Fruit fly (Drosophila melanogaster): ENCODE data around the gene CG7567.

Gene CG7567

DNA sequence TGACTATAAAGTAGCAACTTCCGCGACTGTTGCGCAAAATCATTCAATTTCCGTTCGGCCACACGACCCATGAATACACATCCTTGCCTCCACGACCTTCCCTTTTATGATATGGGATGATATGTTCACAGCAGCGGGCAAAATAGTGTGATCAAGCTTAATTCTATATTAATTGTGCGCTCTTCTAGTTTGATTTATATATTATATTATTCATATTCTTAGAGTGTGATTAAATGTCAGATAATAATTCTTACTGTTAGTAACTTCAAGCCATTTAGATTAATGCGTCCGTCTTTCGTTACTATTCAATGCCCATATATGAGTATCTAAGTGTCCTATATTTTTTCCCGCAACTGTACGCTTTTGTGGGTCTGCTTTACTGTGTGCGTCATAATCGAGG lies 6.5 kb downstream of the CG7567 start (continued):
- TF ChIP-seq CG10979 (tag; optimal IDR thresholded peaks at IDR 0.05): peak; percentile 75
- TF ChIP-seq unpg (GFP tag; optimal IDR thresholded peaks at IDR 0.05): peak; percentile 39
- TF ChIP-seq Sox100B (GFP tag; optimal IDR thresholded peaks at IDR 0.05): peak; percentile 50
- no peak for TF ChIP-seq CG31224 (GFP tag; IDR thresholded peaks at IDR 0.05)
- TF ChIP-seq peb (GFP tag; IDR thresholded peaks at IDR 0.05): no peak
- no peak for TF ChIP-seq Lpt (GFP tag; optimal IDR thresholded peaks at IDR 0.05)
- peak; percentile 30 for TF ChIP-seq NfI (GFP tag; optimal IDR thresholded peaks at IDR 0.05)
- TF ChIP-seq onecut (GFP tag; IDR thresholded peaks at IDR 0.05): peak; percentile 42
- peak; percentile 73 for TF ChIP-seq CG18262 (tag; optimal IDR thresholded peaks at IDR 0.05)
- TF ChIP-seq CG13424 (tag; optimal IDR thresholded peaks at IDR 0.05): peak; percentile 62
- TF ChIP-seq CG8924 (tag; optimal IDR thresholded peaks at IDR 0.05): peak; percentile 62
- peak; percentile 43; the same call in 1 of the 2 replicates for TF ChIP-seq CG17328 (GFP tag; IDR thresholded peaks at IDR 0.05)
- TF ChIP-seq bcd (GFP tag; optimal IDR thresholded peaks at IDR 0.05): peak; percentile 25
- peak; percentile 60 for TF ChIP-seq CG6254 (GFP tag; optimal IDR thresholded peaks at IDR 0.05)
- no peak for TF ChIP-seq Dll (GFP tag; IDR thresholded peaks at IDR 0.05; ENCODE audit: partially characterized antibody)
- TF ChIP-seq CG3163 (GFP tag; optimal IDR thresholded peaks at IDR 0.05): no peak
- TF ChIP-seq ash1 (GFP tag; optimal IDR thresholded peaks at IDR 0.05): no peak
- TF ChIP-seq crol (GFP tag; IDR thresholded peaks at IDR 0.05): no peak
- TF ChIP-seq NK7.1 (GFP tag; optimal IDR thresholded peaks at IDR 0.05): no peak
- TF ChIP-seq CG4730 (GFP tag; IDR thresholded peaks at IDR 0.05): no peak
- TF ChIP-seq unc-4 (GFP tag; IDR thresholded peaks at IDR 0.05; ENCODE audit: partially characterized antibody): no peak
- TF ChIP-seq Hr51 (GFP tag; optimal IDR thresholded peaks at IDR 0.05): peak in 1 of 2 experiments; percentile 57
- TF ChIP-seq CG15269 (tag; optimal IDR thresholded peaks at IDR 0.05): peak; percentile 44
- no peak for TF ChIP-seq zfh2 (GFP tag; optimal IDR thresholded peaks at IDR 0.05)
- TF ChIP-seq Sry-β (GFP tag; optimal IDR thresholded peaks at IDR 0.05): no peak
- peak in 1 of 3 experiments; percentile 75 for TF ChIP-seq lola (GFP tag; optimal IDR thresholded peaks at IDR 0.05)
- no peak for TF ChIP-seq CG2202 (tag; optimal IDR thresholded peaks at IDR 0.05)
- peak; percentile 6 for TF ChIP-seq Hey (tag; optimal IDR thresholded peaks at IDR 0.05)
- TF ChIP-seq Chrac-16 (GFP tag; optimal IDR thresholded peaks at IDR 0.05): peak; percentile 16
- peak; percentile 55 for TF ChIP-seq CG12391 (tag; optimal IDR thresholded peaks at IDR 0.05)
- TF ChIP-seq CG31441 (GFP tag; IDR thresholded peaks at IDR 0.05): peak; percentile 57
- no peak for TF ChIP-seq sens-2 (GFP tag; IDR thresholded peaks at IDR 0.05)
- TF ChIP-seq fru (optimal IDR thresholded peaks at IDR 0.05): no peak
- TF ChIP-seq prd (optimal IDR thresholded peaks at IDR 0.05): no peak
- 0 out of 3 replicates have a peak, but pooled peaks have one; percentile 18 for TF ChIP-seq prd (GFP tag; IDR thresholded peaks at IDR 0.05)
- TF ChIP-seq CTCF (GFP tag; optimal IDR thresholded peaks at IDR 0.05): no peak
- TF ChIP-seq Oli (tag; optimal IDR thresholded peaks at IDR 0.05): peak; percentile 48
- no peak for TF ChIP-seq ara (GFP tag; IDR thresholded peaks at IDR 0.05)
- TF ChIP-seq CG2678 (tag; optimal IDR thresholded peaks at IDR 0.05): peak; percentile 71
- TF ChIP-seq scrt (GFP tag; optimal IDR thresholded peaks at IDR 0.05): peak; percentile 48
- peak; percentile 53 for TF ChIP-seq Ssrp (tag; optimal IDR thresholded peaks at IDR 0.05)
- peak; percentile 45 for TF ChIP-seq az2 (GFP tag; optimal IDR thresholded peaks at IDR 0.05)
- peak; percentile 61 for TF ChIP-seq sens (GFP tag)
- TF ChIP-seq CG17568 (GFP tag; optimal IDR thresholded peaks at IDR 0.05): peak; percentile 21
- TF ChIP-seq dysf (GFP tag; IDR thresholded peaks at IDR 0.05): 0 out of 3 replicates have a peak, but pooled peaks have one; percentile 18
- TF ChIP-seq Six4 (GFP tag; optimal IDR thresholded peaks at IDR 0.05): no peak
- TF ChIP-seq lab (GFP tag; optimal IDR thresholded peaks at IDR 0.05): peak; percentile 62
- peak; percentile 3 for TF ChIP-seq twi (tag; optimal IDR thresholded peaks at IDR 0.05)
- peak; percentile 20 for TF ChIP-seq Med (GFP tag)
- TF ChIP-seq CoRest (tag; optimal IDR thresholded peaks at IDR 0.05): peak; percentile 61
- peak; percentile 0 for TF ChIP-seq Fer3 (tag; optimal IDR thresholded peaks at IDR 0.05)
- no peak for TF ChIP-seq CG2199 (GFP tag; IDR thresholded peaks at IDR 0.05)
